Worm (Caenorhabditis elegans) whole organism, L3 larva: ENCODE results near the gene Y49F6C.6.

Experiments
- R02D3.7 ChIP-seq: fragments of 150-350 bp; optimal IDR thresholded peaks from 2 replicates; lab custom pipeline; 2014; ENCODE audit warnings: missing biosample characterization, missing genetic modification characterization
- ZK546.5 ChIP-seq: sonication (generic microtip); optimal IDR thresholded peaks from 2 replicates; lab custom pipeline; 2017; ENCODE audit warnings: missing biosample characterization, missing genetic modification characterization
- aly-2 ChIP-seq: fragments of 150-350 bp; optimal IDR thresholded peaks from 2 replicates; lab custom pipeline; 2014; ENCODE audit warnings: missing biosample characterization, missing genetic modification characterization
- ceh-28 ChIP-seq: fragments of 150-350 bp; optimal IDR thresholded peaks from 2 replicates; lab custom pipeline; 2014; ENCODE audit warnings: missing biosample characterization, missing genetic modification reagents, missing genetic modification characterization
- ceh-82 ChIP-seq: fragments of 150-350 bp; optimal IDR thresholded peaks from 2 replicates; lab custom pipeline; 2014; ENCODE audit warnings: missing biosample characterization, missing genetic modification characterization
- ceh-9 ChIP-seq: sonication (generic microtip); optimal IDR thresholded peaks from 2 replicates; lab custom pipeline; 2018; ENCODE audit warnings: missing biosample characterization, missing genetic modification characterization
- daf-12 ChIP-seq: fragments of 150-350 bp; optimal IDR thresholded peaks from 2 replicates; lab custom pipeline; 2014; ENCODE audit warnings: missing biosample characterization, missing genetic modification reagents, missing genetic modification characterization
- egl-27 ChIP-seq: sonication (generic microtip); optimal IDR thresholded peaks from 4 replicates; lab custom pipeline; 2017; ENCODE audit warnings: missing biosample characterization, missing genetic modification reagents, missing genetic modification characterization
- egl-5 ChIP-seq: fragments of 150-350 bp; optimal IDR thresholded peaks from 2 replicates; lab custom pipeline; 2017; ENCODE audit warnings: missing biosample characterization, missing genetic modification reagents, missing genetic modification characterization, inconsistent platforms
- elt-1 ChIP-seq: fragments of 150-350 bp; optimal IDR thresholded peaks from 2 replicates; lab custom pipeline; 2014; ENCODE audit warnings: missing biosample characterization, missing genetic modification characterization
- elt-2 ChIP-seq: sonication (generic microtip); optimal IDR thresholded peaks from 2 replicates; lab custom pipeline; 2016; ENCODE audit warnings: missing genetic modification reagents, mild to moderate bottlenecking, missing genetic modification characterization, missing compliant biosample characterization
- eor-1 ChIP-seq, 2 experiments: fragments of 150-350 bp; optimal IDR thresholded peaks; 2 replicates each; lab custom pipeline; 2014 to 2018; ENCODE audit warnings: missing biosample characterization in 2 of 2, missing genetic modification characterization in 2 of 2
- fkh-10 ChIP-seq: sonication (generic microtip); optimal IDR thresholded peaks from 2 replicates; lab custom pipeline; 2017; ENCODE audit warnings: missing biosample characterization, missing genetic modification reagents, missing genetic modification characterization
- fkh-2 ChIP-seq: fragments of 150-350 bp; optimal IDR thresholded peaks from 2 replicates; lab custom pipeline; 2014; ENCODE audit warnings: missing biosample characterization, missing genetic modification reagents, missing genetic modification characterization
- fos-1 ChIP-seq: fragments of 150-350 bp; optimal IDR thresholded peaks from 2 replicates; lab custom pipeline; 2014; ENCODE audit warnings: missing biosample characterization, missing genetic modification characterization
- lin-39 ChIP-seq: fragments of 150-350 bp; optimal IDR thresholded peaks from 2 replicates; lab custom pipeline; 2018; ENCODE audit warnings: missing biosample characterization, missing genetic modification reagents, missing genetic modification characterization
- lsy-12 ChIP-seq: sonication (generic microtip); optimal IDR thresholded peaks from 2 replicates; lab custom pipeline; 2016; ENCODE audit warnings: mild to moderate bottlenecking, missing genetic modification characterization, missing compliant biosample characterization
- nfya-1 ChIP-seq: sonication (generic microtip); optimal IDR thresholded peaks from 2 replicates; lab custom pipeline; 2017; ENCODE audit warnings: missing genetic modification characterization, mild to moderate bottlenecking, missing compliant biosample characterization, antibody characterized with exemption, moderate library complexity; ENCODE audit not compliant: insufficient read depth
- nhr-11 ChIP-seq: fragments of 150-350 bp; optimal IDR thresholded peaks from 2 replicates; lab custom pipeline; 2014; ENCODE audit warnings: missing biosample characterization, missing genetic modification characterization
- nhr-12 ChIP-seq: fragments of 150-350 bp; optimal IDR thresholded peaks from 2 replicates; lab custom pipeline; 2014; ENCODE audit warnings: missing biosample characterization, missing genetic modification characterization
- nhr-23 ChIP-seq: fragments of 150-350 bp; optimal IDR thresholded peaks from 2 replicates; lab custom pipeline; 2014; ENCODE audit warnings: missing biosample characterization, missing genetic modification reagents, missing genetic modification characterization
- nhr-237 ChIP-seq: fragments of 150-350 bp; optimal IDR thresholded peaks from 2 replicates; lab custom pipeline; 2014; ENCODE audit warnings: missing biosample characterization, missing genetic modification characterization
- nhr-43 ChIP-seq: sonication (generic microtip); optimal IDR thresholded peaks from 2 replicates; lab custom pipeline; 2016; ENCODE audit warnings: mild to moderate bottlenecking, missing genetic modification characterization, missing compliant biosample characterization; ENCODE audit not compliant: poor library complexity, severe bottlenecking
- nhr-76 ChIP-seq: fragments of 150-350 bp; sonication (generic microtip); optimal IDR thresholded peaks from 5 replicates; lab custom pipeline; 2014; ENCODE audit warnings: missing biosample characterization, missing genetic modification characterization
- nhr-77 ChIP-seq: fragments of 150-350 bp; optimal IDR thresholded peaks from 2 replicates; lab custom pipeline; 2014; ENCODE audit warnings: missing biosample characterization, missing genetic modification characterization
- sea-2 ChIP-seq: fragments of 150-350 bp; sonication (generic microtip); optimal IDR thresholded peaks from 4 replicates; lab custom pipeline; 2014; ENCODE audit warnings: missing biosample characterization, missing genetic modification reagents, missing genetic modification characterization
- skn-1 ChIP-seq: fragments of 150-350 bp; optimal IDR thresholded peaks from 2 replicates; lab custom pipeline; 2014; ENCODE audit warnings: missing biosample characterization, missing genetic modification characterization
- tbx-2 ChIP-seq: sonication (generic microtip); optimal IDR thresholded peaks from 2 replicates; lab custom pipeline; 2016; ENCODE audit warnings: mild to moderate bottlenecking, missing genetic modification characterization, missing compliant biosample characterization
- unc-39 ChIP-seq: sonication (generic microtip); optimal IDR thresholded peaks from 4 replicates; lab custom pipeline; 2017; ENCODE audit warnings: missing biosample characterization, missing genetic modification characterization
- zag-1 ChIP-seq: fragments of 150-350 bp; optimal IDR thresholded peaks from 2 replicates; lab custom pipeline; 2014; ENCODE audit warnings: missing biosample characterization, missing genetic modification characterization
- ztf-11 ChIP-seq: fragments of 150-350 bp; optimal IDR thresholded peaks from 2 replicates; lab custom pipeline; 2014; ENCODE audit warnings: missing biosample characterization, missing genetic modification characterization

Y49F6C.6 gene

DNA sequence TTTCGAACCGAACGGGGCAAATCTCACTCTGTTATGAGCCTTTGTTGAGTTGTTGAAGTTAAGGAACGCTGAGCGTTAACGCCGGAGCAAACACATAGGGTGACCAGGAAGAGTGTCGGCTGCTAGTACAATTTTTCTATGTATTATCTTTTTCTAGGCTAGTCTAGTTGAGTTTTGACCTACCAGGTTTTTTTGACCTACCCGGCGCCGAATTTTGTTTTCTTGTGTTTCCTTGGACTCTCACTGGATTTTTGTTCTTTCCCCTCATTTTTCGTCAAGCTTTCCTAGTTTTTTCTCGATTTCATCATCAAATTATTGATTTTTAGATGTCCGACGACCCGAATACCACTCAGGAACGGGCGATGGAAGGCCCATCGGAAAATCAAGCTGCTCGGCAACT lies 14.5 kb upstream of the Y49F6C.6 start, which contains the start of gene T06D4.1:
T06D4.1 (plus strand) TSS at position 321 of the 400 bp plus-strand sequence.
- TF ChIP-seq aly-2 (tag; lab: Kevin White, UChicago) = no peak
- TF ChIP-seq ztf-11 (tag; lab: Kevin White, UChicago) = no peak
- TF ChIP-seq lin-39 (tag; lab: Kevin White, UChicago) = no peak
- TF ChIP-seq daf-12 (tag; lab: Kevin White, UChicago) = no peak

DNA sequence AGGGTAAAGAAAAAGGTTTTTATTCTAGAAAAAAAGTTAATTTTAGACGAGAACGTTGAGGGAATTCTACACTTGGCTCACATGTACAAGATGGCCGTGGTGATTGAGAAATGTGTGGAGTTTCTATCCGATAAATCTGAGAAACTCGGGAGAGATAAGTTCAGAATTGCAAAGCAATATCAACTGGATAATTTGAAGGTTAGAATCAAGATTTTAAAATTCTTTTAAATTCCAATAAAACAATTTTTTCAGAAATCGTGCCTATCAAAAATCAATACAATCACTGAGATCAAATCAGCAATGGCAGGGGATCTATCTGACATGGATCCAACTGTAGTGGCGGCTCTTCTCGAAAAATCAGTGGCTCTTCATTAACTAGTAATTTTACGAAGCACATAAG lies 11.3 kb upstream of the Y49F6C.6 start, which contains the start of gene Y49F6C.2:
Y49F6C.2 (plus strand) TSS at position 301 of the 400 bp plus-strand sequence.
- no peak for TF ChIP-seq R02D3.7
- no peak for TF ChIP-seq nhr-237 (tag; lab: Kevin White, UChicago)
- no peak for TF ChIP-seq fkh-10
- TF ChIP-seq ceh-82 (tag; lab: Kevin White, UChicago) = no peak
- no peak for TF ChIP-seq egl-5 (tag; lab: Kevin White, UChicago)
- TF ChIP-seq elt-2 (tag; lab: Kevin White, UChicago) = no peak
- no peak for TF ChIP-seq nhr-76 (tag; lab: Kevin White, UChicago)
- no peak for TF ChIP-seq ceh-28 (tag; lab: Kevin White, UChicago)
- no peak for TF ChIP-seq nhr-43 (tag; lab: Kevin White, UChicago)
- TF ChIP-seq lsy-12 (tag; lab: Kevin White, UChicago) = no peak
- TF ChIP-seq daf-12 (tag; lab: Kevin White, UChicago) = no peak
- TF ChIP-seq tbx-2 (tag; lab: Kevin White, UChicago) = no peak
- no peak for TF ChIP-seq skn-1 (tag; lab: Kevin White, UChicago)
- no peak for TF ChIP-seq elt-1 (tag; lab: Kevin White, UChicago)
- TF ChIP-seq lin-39 (tag; lab: Kevin White, UChicago) = no peak
- no peak for TF ChIP-seq nhr-12 (tag; lab: Kevin White, UChicago)
- TF ChIP-seq nhr-23 (tag; lab: Kevin White, UChicago) = no peak
- TF ChIP-seq ceh-9 (tag; lab: Kevin White, UChicago) = no peak
- TF ChIP-seq unc-39 (tag; lab: Kevin White, UChicago) = no peak
- no peak for TF ChIP-seq egl-27 (tag; lab: Kevin White, UChicago)

DNA sequence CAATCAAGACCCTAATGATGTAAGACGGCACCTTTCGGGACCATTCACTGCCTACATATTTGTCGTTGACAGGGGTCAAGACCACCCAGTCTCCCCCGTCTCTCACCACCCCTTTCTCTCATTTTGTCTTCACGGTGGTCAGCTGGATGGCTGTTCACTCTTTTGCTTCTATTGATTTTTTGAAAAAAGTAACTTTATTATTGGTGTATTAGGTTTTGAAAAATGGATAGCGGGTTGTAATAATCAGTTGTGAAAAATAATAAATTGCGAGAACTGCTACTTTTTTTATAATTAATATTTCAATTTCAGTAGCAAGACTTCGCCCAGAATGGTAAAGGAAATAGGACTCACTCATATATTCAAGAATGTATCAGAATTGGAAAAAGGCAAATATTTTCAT lies 9.8 kb upstream of the Y49F6C.6 start, which contains the start of gene bath-9:
bath-9 (plus strand) TSS at position 301 of the 400 bp plus-strand sequence.
- no peak for TF ChIP-seq egl-5 (tag; lab: Kevin White, UChicago)

DNA sequence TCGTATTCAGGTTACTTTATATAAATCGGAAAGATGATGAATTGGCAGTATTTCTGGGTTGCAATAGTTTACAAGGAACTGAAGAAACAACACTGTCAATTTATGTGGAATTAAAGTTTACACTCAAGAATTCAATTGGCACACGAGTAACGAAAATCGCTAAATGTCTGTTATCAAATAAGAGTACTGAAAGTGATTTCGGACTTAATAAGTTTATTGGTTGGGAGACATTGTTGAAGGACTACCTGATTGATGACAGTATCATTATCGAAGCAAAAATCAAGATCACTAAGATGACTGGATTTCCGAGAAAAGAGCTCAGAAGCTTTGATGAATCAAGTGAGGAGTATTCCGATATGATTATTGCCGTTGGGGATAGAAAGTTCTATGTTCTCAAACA lies 8.3 kb upstream of the Y49F6C.6 start:
- no peak for TF ChIP-seq nhr-77
- no peak for TF ChIP-seq nfya-1 (tag; lab: Kevin White, UChicago)
- TF ChIP-seq zag-1 (tag; lab: Kevin White, UChicago) = no peak
- no peak for TF ChIP-seq ceh-28 (tag; lab: Kevin White, UChicago)
- TF ChIP-seq eor-1 (tag; optimal IDR thresholded peaks at IDR 0.05; lab: Kevin White, UChicago) = no peak
- TF ChIP-seq unc-39 (tag; lab: Kevin White, UChicago) = no peak
- TF ChIP-seq fkh-2 = no peak
- no peak for TF ChIP-seq sea-2 (GFP tag; lab: Kevin White, UChicago)
- no peak for TF ChIP-seq nhr-11 (tag; lab: Kevin White, UChicago)
- TF ChIP-seq ZK546.5 (tag; lab: Kevin White, UChicago) = no peak
- TF ChIP-seq fkh-10 = no peak
- no peak for TF ChIP-seq nhr-237 (tag; lab: Kevin White, UChicago)

DNA sequence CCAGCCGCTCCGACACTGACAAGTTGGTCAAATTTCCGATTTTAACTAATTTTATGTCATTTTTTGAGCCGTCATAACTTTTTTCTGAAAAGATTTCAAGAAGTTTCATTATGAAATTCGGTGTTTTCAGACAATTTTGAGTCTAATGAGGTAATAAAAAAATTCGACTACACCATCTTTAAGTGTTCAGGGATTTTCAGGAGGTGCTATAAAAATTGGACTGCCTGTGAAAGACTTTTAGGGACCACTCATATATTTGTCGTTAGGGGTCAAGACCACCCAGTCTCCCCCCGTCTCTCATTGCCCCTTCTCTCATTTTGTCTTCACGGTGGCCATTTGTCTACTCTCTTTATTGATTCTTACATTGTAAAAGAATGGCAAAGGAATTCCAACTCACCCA lies 7.8 kb upstream of the Y49F6C.6 start, which contains the start of gene bath-10:
bath-10 (plus strand) TSS at position 301 of the 400 bp plus-strand sequence.
- no peak for TF ChIP-seq fos-1 (tag; lab: Kevin White, UChicago)

DNA sequence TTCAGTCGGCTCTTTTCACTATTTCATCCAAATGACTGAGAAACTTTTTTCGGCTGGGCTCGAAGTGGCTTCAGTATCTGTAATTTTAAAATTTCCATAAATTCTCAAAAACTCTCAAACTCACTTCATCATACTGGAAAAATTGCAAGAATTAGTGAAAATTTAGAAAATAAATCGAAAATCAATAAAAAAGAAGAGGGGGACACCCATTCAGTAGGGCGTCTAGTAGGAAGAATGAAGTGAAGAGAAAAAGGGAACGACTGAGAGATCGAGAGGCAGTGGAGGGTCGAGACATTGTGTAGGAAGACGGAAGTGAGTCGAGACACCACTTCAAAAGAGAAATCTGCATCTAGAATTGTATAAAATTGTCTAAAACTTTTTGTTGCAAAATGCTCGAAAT lies 6.9 kb upstream of the Y49F6C.6 start:
- peak; percentile 6 for TF ChIP-seq ceh-28 (tag; lab: Kevin White, UChicago)
- no peak for TF ChIP-seq nhr-12 (tag; lab: Kevin White, UChicago)
- peak; percentile 7 for TF ChIP-seq sea-2 (GFP tag; lab: Kevin White, UChicago)
